Fruit fly (Drosophila melanogaster) whole organism, wandering third instar larva: ENCODE measurements around the gene ddbt.

Source experiments
- Abd-B ChIP-seq: fragments of >200 bp; optimal IDR thresholded peaks from 2 replicates; lab custom pipeline; 2017; ENCODE audit warnings: missing biosample characterization, missing genetic modification characterization
- CG32264 ChIP-seq: fragments of 200-800 bp; sonication (Bioruptor generic); optimal IDR thresholded peaks from 2 replicates; lab custom pipeline; 2016; ENCODE audit warnings: missing biosample characterization, missing genetic modification characterization
- CG9705 ChIP-seq: fragments of 200-800 bp; sonication (Bioruptor generic); optimal IDR thresholded peaks from 2 replicates; lab custom pipeline; 2018; ENCODE audit warnings: missing biosample characterization, mild to moderate bottlenecking, missing genetic modification characterization
- Dfd ChIP-seq: fragments of >200 bp; optimal IDR thresholded peaks from 2 replicates; lab custom pipeline; 2017; ENCODE audit warnings: missing biosample characterization, missing genetic modification characterization
- GATAd ChIP-seq: sonication (Bioruptor generic); optimal IDR thresholded peaks from 2 replicates; lab custom pipeline; 2016; ENCODE audit warnings: missing biosample characterization, missing genetic modification characterization
- HLH106 ChIP-seq: fragments of 200-800 bp; optimal IDR thresholded peaks from 3 replicates; lab custom pipeline; 2019; ENCODE audit warnings: missing biosample characterization, mild to moderate bottlenecking, missing genetic modification characterization, moderate library complexity
- Hr78 ChIP-seq: fragments of >200 bp; optimal IDR thresholded peaks from 2 replicates; lab custom pipeline; 2017; ENCODE audit warnings: missing biosample characterization, missing genetic modification characterization
- Hr83 ChIP-seq: fragments of 200-300 bp; sonication (Bioruptor generic); optimal IDR thresholded peaks from 2 replicates; lab custom pipeline; 2016; ENCODE audit warnings: missing biosample characterization, mild to moderate bottlenecking, missing genetic modification characterization, moderate library complexity; ENCODE audit not compliant: poor library complexity, severe bottlenecking
- Jra ChIP-seq: sonication (Bioruptor generic); optimal IDR thresholded peaks from 2 replicates; lab custom pipeline; 2016; ENCODE audit warnings: missing biosample characterization, missing genetic modification characterization
- Myc ChIP-seq: fragments of >200 bp; optimal IDR thresholded peaks from 2 replicates; lab custom pipeline; 2017
- N ChIP-seq: fragments of >200 bp; optimal IDR thresholded peaks from 2 replicates; lab custom pipeline; 2018; ENCODE audit warnings: missing biosample characterization, missing external identifiers, missing genetic modification characterization
- OdsH ChIP-seq: fragments of 200-800 bp; sonication (Bioruptor generic); optimal IDR thresholded peaks from 2 replicates; lab custom pipeline; 2016; ENCODE audit warnings: missing biosample characterization, mild to moderate bottlenecking, missing genetic modification characterization
- Rel ChIP-seq, 2 experiments: fragments of 200-800 bp; sonication (Bioruptor generic) in 1 of 2; optimal IDR thresholded peaks; 2 replicates in 1 of 2; 3 replicates in 1 of 2; lab custom pipeline; 2016 to 2019; ENCODE audit warnings: mild to moderate bottlenecking in 2 of 2, missing biosample characterization in 2 of 2, missing genetic modification characterization in 2 of 2, moderate library complexity in 1 of 2
- Sp1 ChIP-seq: fragments of 200-800 bp; sonication (Bioruptor generic); optimal IDR thresholded peaks from 3 replicates; lab custom pipeline; 2019; ENCODE audit warnings: missing biosample characterization, mild to moderate bottlenecking, missing genetic modification characterization, moderate library complexity
- Vsx2 ChIP-seq: fragments of 200-300, 225-300 bp; sonication (Bioruptor generic); optimal IDR thresholded peaks from 2 replicates; lab custom pipeline; 2018; ENCODE audit warnings: missing biosample characterization, missing genetic modification characterization; ENCODE audit not compliant: partially characterized antibody
- br ChIP-seq: fragments of 200-800 bp; sonication (Bioruptor generic); optimal IDR thresholded peaks from 2 replicates; lab custom pipeline; 2016; ENCODE audit warnings: missing biosample characterization, missing genetic modification characterization
- brk ChIP-seq: fragments of 200-800 bp; sonication (Bioruptor generic); optimal IDR thresholded peaks from 2 replicates; lab custom pipeline; 2016; ENCODE audit warnings: missing biosample characterization, mild to moderate bottlenecking, missing genetic modification characterization
- dl ChIP-seq, 2 experiments: fragments of 175-275, 200-275 bp in 1 of 2; fragments of 200-275 bp in 1 of 2; sonication (Bioruptor generic); optimal IDR thresholded peaks; lab custom pipeline; 2018; ENCODE audit warnings: mild to moderate bottlenecking in 2 of 2, missing biosample characterization in 2 of 2, missing genetic modification characterization in 2 of 2, moderate library complexity in 2 of 2; ENCODE audit not compliant: partially characterized antibody in 2 of 2, insufficient read depth in 1 of 2
- dmrt93B ChIP-seq: fragments of 200-800 bp; sonication (Bioruptor generic); optimal IDR thresholded peaks from 2 replicates; lab custom pipeline; 2018; ENCODE audit warnings: missing biosample characterization, mild to moderate bottlenecking, missing genetic modification characterization
- dsf ChIP-seq: sonication (Bioruptor generic); optimal IDR thresholded peaks from 2 replicates; lab custom pipeline; 2016; ENCODE audit warnings: missing biosample characterization, missing genetic modification characterization, borderline replicate concordance
- ey ChIP-seq: fragments of 200-800 bp; sonication (Bioruptor generic); optimal IDR thresholded peaks from 2 replicates; lab custom pipeline; 2016; ENCODE audit warnings: missing biosample characterization, missing genetic modification characterization
- foxo ChIP-seq, 2 experiments: fragments of 200-800 bp; sonication (Bioruptor generic); optimal IDR thresholded peaks; 2 replicates in 1 of 2; 3 replicates in 1 of 2; lab custom pipeline; 2016 to 2017; ENCODE audit warnings: missing biosample characterization in 2 of 2, missing genetic modification characterization in 2 of 2
- h ChIP-seq: fragments of 200-800 bp; sonication (Bioruptor generic); optimal IDR thresholded peaks from 3 replicates; lab custom pipeline; 2016; ENCODE audit warnings: missing biosample characterization, mild to moderate bottlenecking, missing genetic modification characterization
- lola ChIP-seq: fragments of >200 bp; optimal IDR thresholded peaks from 2 replicates; lab custom pipeline; 2017; ENCODE audit warnings: missing biosample characterization, missing genetic modification characterization
- pan ChIP-seq: fragments of >200 bp; optimal IDR thresholded peaks from 2 replicates; lab custom pipeline; 2017
- rgr ChIP-seq: fragments of 200-800 bp; sonication (Bioruptor generic); optimal IDR thresholded peaks from 3 replicates; lab custom pipeline; 2016; ENCODE audit warnings: missing biosample characterization, mild to moderate bottlenecking, missing genetic modification characterization
- sage ChIP-seq: fragments of 200-800 bp; sonication (Bioruptor generic); optimal IDR thresholded peaks from 2 replicates; lab custom pipeline; 2016; ENCODE audit warnings: missing biosample characterization, mild to moderate bottlenecking, missing genetic modification characterization
- sv ChIP-seq: fragments of 200-800 bp; sonication (Bioruptor generic); optimal IDR thresholded peaks from 3 replicates; lab custom pipeline; 2016; ENCODE audit warnings: missing biosample characterization, missing genetic modification characterization
- tai ChIP-seq: sonication (Bioruptor generic); optimal IDR thresholded peaks from 2 replicates; lab custom pipeline; 2016; ENCODE audit warnings: missing biosample characterization, missing genetic modification characterization
- usp ChIP-seq: fragments of >200 bp; optimal IDR thresholded peaks from 2 replicates; lab custom pipeline; 2017; ENCODE audit warnings: missing biosample characterization, missing genetic modification characterization
- woc ChIP-seq: sonication (Bioruptor generic); optimal IDR thresholded peaks from 2 replicates; lab custom pipeline; 2016; ENCODE audit warnings: missing biosample characterization, mild to moderate bottlenecking, missing genetic modification characterization

Gene ddbt

dm6 chr3L:340569-340968, 23.7 kb downstream of the ddbt start:
- TF ChIP-seq ey (GFP tag; lab: Kevin White, UChicago) (no peak), dsf (GFP tag; lab: Kevin White, UChicago) (no peak), Dfd (GFP tag; lab: Kevin White, UChicago) (no peak), rgr (GFP tag; lab: Kevin White, UChicago) (no peak), tai (GFP tag; lab: Kevin White, UChicago) (no peak), HLH106 (tag; lab: Kevin White, UChicago) (no peak), Vsx2 (GFP tag; lab: Kevin White, UChicago) (no peak), Abd-B (GFP tag; lab: Kevin White, UChicago) (no peak), CG9705 (GFP tag; lab: Kevin White, UChicago) (no peak), sv (GFP tag; lab: Kevin White, UChicago) (no peak), CG32264 (GFP tag; lab: Kevin White, UChicago) (no peak), Sp1 (GFP tag; lab: Kevin White, UChicago) (no peak), foxo (GFP tag; optimal IDR thresholded peaks at IDR 0.05; lab: Kevin White, UChicago) (no peak)
- TF ChIP-seq, all 38 proteins: peak for 0

dm6 chr3L:341052-341852, 24.4 kb downstream of the ddbt start:
- TF ChIP-seq Sp1 (GFP tag; lab: Kevin White, UChicago) (peak; percentile 13), GATAd (no peak), Rel (GFP tag; optimal IDR thresholded peaks at IDR 0.05; lab: Kevin White, UChicago) (no peak), Rel (tag; optimal IDR thresholded peaks at IDR 0.05; lab: Kevin White, UChicago) (peak; percentile 92), Hr83 (peak; percentile 7), brk (no peak), lola (GFP tag; lab: Kevin White, UChicago) (no peak), usp (GFP tag; lab: Kevin White, UChicago) (no peak), woc (GFP tag; lab: Kevin White, UChicago) (no peak), pan (lab: Kevin White, UChicago) (no peak), h (GFP tag; lab: Kevin White, UChicago) (peak; percentile 31), OdsH (GFP tag; lab: Kevin White, UChicago) (no peak)
- TF ChIP-seq, all 38 proteins: peak for 4

dm6 chr3L:342839-343238, 26.0 kb downstream of the ddbt start, which contains the start of gene mthl10:
TSS of gene mthl10 (minus strand) at chr3L:342915.
- no peak for TF ChIP-seq GATAd
- no peak for TF ChIP-seq pan (lab: Kevin White, UChicago)
- TF ChIP-seq Myc (lab: Kevin White, UChicago): peak; percentile 22
- no peak for TF ChIP-seq N (GFP tag; lab: Kevin White, UChicago)
- no peak for TF ChIP-seq brk
- TF ChIP-seq foxo (GFP tag; optimal IDR thresholded peaks at IDR 0.05; lab: Kevin White, UChicago): peak in 1 of 2 experiments; percentile 57
- TF ChIP-seq dl (GFP tag; optimal IDR thresholded peaks at IDR 0.05; lab: Kevin White, UChicago; ENCODE audit: insufficient read depth in 1 of 2, partially characterized antibody in 2 of 2): no peak
- TF ChIP-seq br: no peak
- TF ChIP-seq Dfd (GFP tag; lab: Kevin White, UChicago): no peak
- TF ChIP-seq Hr78 (GFP tag; lab: Kevin White, UChicago): no peak
- TF ChIP-seq lola (GFP tag; lab: Kevin White, UChicago): peak; percentile 73
- TF ChIP-seq Vsx2 (GFP tag; lab: Kevin White, UChicago): no peak
- peak; percentile 40 for TF ChIP-seq sage (GFP tag; lab: Kevin White, UChicago)
- TF ChIP-seq OdsH (GFP tag; lab: Kevin White, UChicago): no peak
- TF ChIP-seq ey (GFP tag; lab: Kevin White, UChicago): no peak
- no peak for TF ChIP-seq Jra (GFP tag; lab: Kevin White, UChicago)
- TF ChIP-seq dsf (GFP tag; lab: Kevin White, UChicago): no peak
- no peak for TF ChIP-seq usp (GFP tag; lab: Kevin White, UChicago)
- no peak for TF ChIP-seq dmrt93B
- no peak for TF ChIP-seq Rel (GFP tag; optimal IDR thresholded peaks at IDR 0.05; lab: Kevin White, UChicago)
- TF ChIP-seq Rel (tag; optimal IDR thresholded peaks at IDR 0.05; lab: Kevin White, UChicago): peak; percentile 49
- no peak for TF ChIP-seq rgr (GFP tag; lab: Kevin White, UChicago)

dm6 chr3L:343316-343715, 26.4 kb downstream of the ddbt start:
- TF ChIP-seq woc (GFP tag; lab: Kevin White, UChicago): no peak
- TF ChIP-seq foxo (GFP tag; optimal IDR thresholded peaks at IDR 0.05; lab: Kevin White, UChicago): no peak
- peak; percentile 12 for TF ChIP-seq tai (GFP tag; lab: Kevin White, UChicago)
- TF ChIP-seq Hr78 (GFP tag; lab: Kevin White, UChicago): no peak
